Worm (Caenorhabditis elegans) whole organism, early embryonic: ENCODE results near the gene uev-2.

Source experiments
- B0310.2 ChIP-seq: sonication (generic microtip); optimal IDR thresholded peaks from 2 replicates; lab custom pipeline; 2016; ENCODE audit warnings: mild to moderate bottlenecking, missing genetic modification characterization, missing compliant biosample characterization
- F13C5.2 ChIP-seq: sonication (generic microtip); optimal IDR thresholded peaks from 2 replicates; lab custom pipeline; 2017; ENCODE audit warnings: mild to moderate bottlenecking, missing genetic modification characterization, inconsistent platforms, missing compliant biosample characterization
- aly-1 ChIP-seq: sonication (generic microtip); optimal IDR thresholded peaks from 2 replicates; lab custom pipeline; 2016; ENCODE audit warnings: missing genetic modification characterization, missing compliant biosample characterization
- ama-1 ChIP-seq: fragments of 150-350 bp; optimal IDR thresholded peaks from 2 replicates; lab custom pipeline; 2014
- ceh-13 ChIP-seq: fragments of 200-800 bp; sonication (Bioruptor generic); optimal IDR thresholded peaks from 2 replicates; lab custom pipeline; 2018; ENCODE audit warnings: mild to moderate bottlenecking, missing genetic modification characterization, missing compliant biosample characterization
- ceh-36 ChIP-seq: sonication (generic microtip); optimal IDR thresholded peaks from 2 replicates; lab custom pipeline; 2016; ENCODE audit warnings: missing genetic modification characterization, inconsistent platforms, missing compliant biosample characterization
- ets-7 ChIP-seq: sonication (generic microtip); optimal IDR thresholded peaks from 2 replicates; lab custom pipeline; 2016; ENCODE audit warnings: missing genotype, missing genetic modification characterization, missing compliant biosample characterization
- flt-1 ChIP-seq: fragments of 200-800 bp; sonication (Bioruptor generic); IDR thresholded peaks from 2 replicates; pipeline ENCODE4 v1.3.6; 2022; ENCODE audit warnings: missing genetic modification characterization, missing compliant biosample characterization
- hmbx-1 ChIP-seq: sonication (generic microtip); optimal IDR thresholded peaks from 2 replicates; lab custom pipeline; 2016; ENCODE audit warnings: mild to moderate bottlenecking, missing genetic modification characterization, missing compliant biosample characterization
- hmg-4 ChIP-seq: fragments of 200-800 bp; sonication (Bioruptor generic); optimal IDR thresholded peaks from 2 replicates; lab custom pipeline; 2018; ENCODE audit warnings: mild to moderate bottlenecking, missing genetic modification characterization, missing compliant biosample characterization
- hnd-1 ChIP-seq: sonication (generic microtip); optimal IDR thresholded peaks from 2 replicates; lab custom pipeline; 2016; ENCODE audit warnings: missing genetic modification characterization, missing compliant biosample characterization
- pes-1 ChIP-seq: fragments of 200-800 bp; sonication (Bioruptor generic); IDR thresholded peaks from 2 replicates; pipeline ENCODE4 v1.3.6; 2022; ENCODE audit warnings: missing genetic modification reagents, missing genetic modification characterization, missing compliant biosample characterization
- scrt-1 ChIP-seq: fragments of 200-800 bp; sonication (Bioruptor generic); IDR thresholded peaks from 2 replicates; pipeline ENCODE4 v1.3.6; 2022; ENCODE audit warnings: missing genetic modification characterization, missing compliant biosample characterization
- sea-1 ChIP-seq: fragments of 200-800 bp; sonication (Bioruptor generic); conservative IDR thresholded peaks from 2 replicates; pipeline ENCODE4 v1.3.6; 2022; ENCODE audit warnings: missing genetic modification characterization, missing compliant biosample characterization
- tbx-11 ChIP-seq: fragments of 200-800 bp; sonication (Bioruptor generic); IDR thresholded peaks from 2 replicates; pipeline ENCODE4 v1.3.6; 2022; ENCODE audit warnings: missing genetic modification characterization, missing compliant biosample characterization
- tbx-37 ChIP-seq: fragments of 200-800 bp; sonication (Bioruptor generic); conservative IDR thresholded peaks from 2 replicates; pipeline ENCODE4 v1.3.6; 2022; ENCODE audit warnings: missing genetic modification reagents, missing genetic modification characterization, missing compliant biosample characterization
- tra-4 ChIP-seq: sonication (generic microtip); optimal IDR thresholded peaks from 2 replicates; lab custom pipeline; 2017; ENCODE audit warnings: missing genetic modification characterization, missing compliant biosample characterization

The uev-2 gene

ce11 chrIII:5611604-5612324 lies 28.8 kb downstream of the uev-2 start, which contains the start of gene bas-1:
bas-1 (plus strand) TSS chrIII:5612274.
- no peak for TF ChIP-seq tra-4 (tag; lab: Kevin White, UChicago)
- no peak for TF ChIP-seq ets-7 (tag; lab: Kevin White, UChicago)
- TF ChIP-seq hmg-4 (GFP tag; lab: Kevin White, UChicago), result no peak
- TF ChIP-seq ceh-36 (tag; lab: Kevin White, UChicago), result no peak
- no peak for TF ChIP-seq ceh-13 (GFP tag; lab: Kevin White, UChicago)
- no peak for TF ChIP-seq B0310.2 (tag; lab: Kevin White, UChicago)
- TF ChIP-seq tbx-11 (GFP tag; lab: Robert Waterston, UW), result no peak
- TF ChIP-seq F13C5.2 (tag; lab: Kevin White, UChicago), result no peak
- TF ChIP-seq tbx-37 (GFP tag; lab: Robert Waterston, UW), result no peak
- TF ChIP-seq scrt-1, result no peak
- TF ChIP-seq aly-1 (tag; lab: Kevin White, UChicago), result no peak
- TF ChIP-seq hnd-1 (tag; lab: Kevin White, UChicago), result no peak

DNA sequence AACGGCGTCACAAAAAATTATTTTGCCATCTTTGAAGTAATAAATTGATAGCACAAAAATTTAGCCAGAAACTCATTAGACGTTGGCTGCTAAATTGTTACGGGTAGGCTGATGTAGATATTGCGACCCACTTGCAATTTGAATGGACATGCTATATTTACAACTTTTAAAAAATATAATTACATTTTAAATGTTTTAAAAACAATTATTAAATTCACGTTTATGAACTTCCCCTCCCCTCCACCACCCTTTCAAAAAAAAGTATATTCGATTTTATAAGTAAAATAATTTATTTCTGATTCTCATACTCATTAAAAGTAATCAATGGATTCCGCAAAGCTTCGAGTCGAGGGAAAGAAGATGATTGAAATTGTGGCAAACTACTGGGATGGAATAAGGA lies 31.7 kb downstream of the uev-2 start, which contains the start of gene basl-1:
basl-1 (plus strand) TSS at position 301 of the 400 bp plus-strand sequence.
- TF ChIP-seq tbx-37 (GFP tag; lab: Robert Waterston, UW) (no peak), scrt-1 (no peak), F13C5.2 (tag; lab: Kevin White, UChicago) (no peak), sea-1 (GFP tag; lab: Robert Waterston, UW) (no peak)

ce11 chrIII:5615675-5616074 lies 32.8 kb downstream of the uev-2 start:
- TF ChIP-seq ama-1 (lab: Kevin White, UChicago), result no peak
- no peak for TF ChIP-seq aly-1 (tag; lab: Kevin White, UChicago)
- no peak for TF ChIP-seq ets-7 (tag; lab: Kevin White, UChicago)
- no peak for TF ChIP-seq scrt-1
- no peak for TF ChIP-seq tbx-11 (GFP tag; lab: Robert Waterston, UW)
- TF ChIP-seq hmg-4 (GFP tag; lab: Kevin White, UChicago), result no peak
- TF ChIP-seq hmbx-1 (tag; lab: Kevin White, UChicago), result no peak
- no peak for TF ChIP-seq ceh-36 (tag; lab: Kevin White, UChicago)
- no peak for TF ChIP-seq ceh-13 (GFP tag; lab: Kevin White, UChicago)
- no peak for TF ChIP-seq pes-1
- TF ChIP-seq flt-1 (GFP tag; lab: Robert Waterston, UW), result no peak
- TF ChIP-seq sea-1 (GFP tag; lab: Robert Waterston, UW), result no peak
- TF ChIP-seq F13C5.2 (tag; lab: Kevin White, UChicago), result no peak
- no peak for TF ChIP-seq B0310.2 (tag; lab: Kevin White, UChicago)
- no peak for TF ChIP-seq tbx-37 (GFP tag; lab: Robert Waterston, UW)
- TF ChIP-seq tra-4 (tag; lab: Kevin White, UChicago), result no peak

DNA sequence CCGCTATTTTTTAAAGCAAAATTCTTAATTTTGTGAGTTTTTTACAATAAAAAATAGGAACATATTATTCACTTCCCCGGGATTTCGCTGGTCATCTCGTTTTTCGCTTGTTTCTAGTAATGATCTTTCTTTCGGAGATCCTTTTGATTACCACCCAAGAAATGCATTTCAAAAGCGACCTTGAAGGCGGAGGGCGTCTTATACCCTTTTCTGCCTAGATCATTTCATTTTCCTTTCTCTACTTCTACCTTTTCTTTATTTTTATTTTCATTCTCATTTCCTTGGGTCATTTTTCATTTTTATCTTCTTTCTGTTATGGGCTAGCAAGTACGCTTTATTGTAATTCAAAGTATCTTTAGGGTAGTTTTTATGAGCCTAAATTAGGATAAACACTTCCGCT lies 37.3 kb downstream of the uev-2 start:
- TF ChIP-seq hnd-1 (tag; lab: Kevin White, UChicago) (no peak), ceh-36 (tag; lab: Kevin White, UChicago) (no peak), flt-1 (GFP tag; lab: Robert Waterston, UW) (no peak), tbx-37 (GFP tag; lab: Robert Waterston, UW) (no peak), hmg-4 (GFP tag; lab: Kevin White, UChicago) (no peak), hmbx-1 (tag; lab: Kevin White, UChicago) (no peak), tra-4 (tag; lab: Kevin White, UChicago) (no peak), sea-1 (GFP tag; lab: Robert Waterston, UW) (no peak), scrt-1 (no peak), ama-1 (lab: Kevin White, UChicago) (no peak), pes-1 (no peak), F13C5.2 (tag; lab: Kevin White, UChicago) (no peak), ets-7 (tag; lab: Kevin White, UChicago) (no peak), aly-1 (tag; lab: Kevin White, UChicago) (no peak), ceh-13 (GFP tag; lab: Kevin White, UChicago) (no peak), tbx-11 (GFP tag; lab: Robert Waterston, UW) (no peak), B0310.2 (tag; lab: Kevin White, UChicago) (no peak)

DNA sequence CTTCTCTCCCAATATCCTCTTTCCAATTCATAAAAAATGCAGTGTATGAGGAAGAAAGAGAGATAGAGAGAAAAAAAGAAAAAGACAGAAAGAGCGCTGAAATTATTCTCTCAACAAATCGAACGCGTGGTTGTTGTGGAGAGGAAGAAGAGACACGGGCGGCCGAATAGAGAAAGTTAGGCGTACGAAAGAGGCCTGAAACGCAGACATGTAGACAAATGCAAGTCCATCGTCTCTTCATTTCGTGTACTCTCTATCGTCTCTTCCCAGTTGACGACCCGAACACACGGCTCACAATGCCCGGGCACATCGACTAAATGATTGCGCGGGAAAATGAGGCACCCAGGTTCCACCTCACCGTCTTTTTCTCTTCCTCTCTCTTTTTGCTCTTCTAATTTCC lies 38.3 kb downstream of the uev-2 start:
- TF ChIP-seq hmg-4 (GFP tag; lab: Kevin White, UChicago) (peak; percentile 9), F13C5.2 (tag; lab: Kevin White, UChicago) (peak; percentile 8), scrt-1 (no peak)

DNA sequence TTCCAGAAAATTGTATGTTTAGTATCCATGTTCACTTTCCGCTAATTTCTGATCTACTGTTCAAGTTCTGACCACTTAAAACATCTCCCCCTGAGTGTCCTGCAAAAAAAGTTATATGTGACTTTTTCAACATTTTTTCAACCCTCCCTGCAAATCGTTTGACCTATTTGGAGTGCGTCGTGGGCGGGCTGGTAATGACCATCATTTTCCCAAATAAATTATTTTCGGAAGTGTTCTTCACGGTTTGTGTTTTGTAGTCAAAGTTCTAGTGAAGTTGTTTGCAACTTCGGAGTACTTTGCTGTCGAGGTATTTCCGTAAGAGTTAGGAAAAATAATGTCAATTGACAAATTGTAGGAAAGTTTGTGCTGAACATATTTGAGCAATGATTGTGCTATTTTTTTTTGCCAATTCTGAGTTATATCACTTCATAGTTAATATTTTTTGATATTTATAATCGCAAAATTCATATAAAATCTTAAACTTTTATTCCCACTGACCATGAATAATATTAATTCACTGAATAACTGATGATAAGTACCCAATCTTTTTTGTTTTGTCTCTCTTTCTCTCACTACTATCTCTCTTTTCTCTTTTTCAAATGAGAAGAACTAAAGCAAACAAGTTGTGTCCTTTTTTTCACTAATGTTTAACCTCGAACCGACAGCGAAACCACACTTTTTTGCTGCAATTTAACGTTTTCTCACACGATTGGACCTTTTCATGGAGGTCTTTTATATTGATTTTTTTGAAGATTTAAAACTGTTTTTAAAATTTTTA lies 39.5 kb downstream of the uev-2 start:
- TF ChIP-seq hmbx-1 (tag; lab: Kevin White, UChicago), result no peak
- no peak for TF ChIP-seq scrt-1
- no peak for TF ChIP-seq ceh-36 (tag; lab: Kevin White, UChicago)
- no peak for TF ChIP-seq B0310.2 (tag; lab: Kevin White, UChicago)
- no peak for TF ChIP-seq pes-1
- TF ChIP-seq aly-1 (tag; lab: Kevin White, UChicago), result no peak
- TF ChIP-seq tra-4 (tag; lab: Kevin White, UChicago), result no peak
- no peak for TF ChIP-seq tbx-37 (GFP tag; lab: Robert Waterston, UW)
- TF ChIP-seq ceh-13 (GFP tag; lab: Kevin White, UChicago), result no peak
- TF ChIP-seq ets-7 (tag; lab: Kevin White, UChicago), result no peak
- no peak for TF ChIP-seq sea-1 (GFP tag; lab: Robert Waterston, UW)
- no peak for TF ChIP-seq flt-1 (GFP tag; lab: Robert Waterston, UW)
- TF ChIP-seq hmg-4 (GFP tag; lab: Kevin White, UChicago), result no peak
- no peak for TF ChIP-seq hnd-1 (tag; lab: Kevin White, UChicago)
